Fruit fly (Drosophila melanogaster) S2 (cell line): ENCODE measurements around the gene Smvt.

Experiments
- CG8478 ChIP-seq: fragments of >200 bp; optimal IDR thresholded peaks from 2 replicates; lab custom pipeline; 2018
- CTCF ChIP-seq, 2 experiments: fragments of >200 bp; optimal IDR thresholded peaks; 2 replicates each; lab custom pipeline; 2018

dm6 chr3R:31715713-31716024 lies 45.7 kb downstream of the Smvt start:
- no peak for TF ChIP-seq CG8478 (lab: Kevin White, UChicago)
- TF ChIP-seq CTCF (optimal IDR thresholded peaks at IDR 0.05; lab: Kevin White, UChicago): no peak
